Worm (Caenorhabditis elegans) whole organism, L4/young adult: ENCODE results near the gene eftu-2.

Experiments
- dao-5 ChIP-seq: sonication (generic microtip); optimal IDR thresholded peaks from 2 replicates; lab custom pipeline; 2016; ENCODE audit warnings: missing genotype, missing genetic modification characterization, moderate library complexity, missing compliant biosample characterization
- him-1 ChIP-seq: sonication (generic microtip); optimal IDR thresholded peaks from 2 replicates; lab custom pipeline; 2016; ENCODE audit warnings: missing genotype, missing genetic modification reagents, missing genetic modification characterization, missing compliant biosample characterization

ce11 chrIII:6055706-6056105, 46.3 kb downstream of the eftu-2 start, which contains the start of gene F40H6.5:
- TF ChIP-seq him-1 (tag; lab: Kevin White, UChicago), result no peak
- no peak for TF ChIP-seq dao-5 (tag; lab: Kevin White, UChicago)
